Worm (Caenorhabditis elegans): ENCODE data around the gene rack-1.

The rack-1 gene

DNA sequence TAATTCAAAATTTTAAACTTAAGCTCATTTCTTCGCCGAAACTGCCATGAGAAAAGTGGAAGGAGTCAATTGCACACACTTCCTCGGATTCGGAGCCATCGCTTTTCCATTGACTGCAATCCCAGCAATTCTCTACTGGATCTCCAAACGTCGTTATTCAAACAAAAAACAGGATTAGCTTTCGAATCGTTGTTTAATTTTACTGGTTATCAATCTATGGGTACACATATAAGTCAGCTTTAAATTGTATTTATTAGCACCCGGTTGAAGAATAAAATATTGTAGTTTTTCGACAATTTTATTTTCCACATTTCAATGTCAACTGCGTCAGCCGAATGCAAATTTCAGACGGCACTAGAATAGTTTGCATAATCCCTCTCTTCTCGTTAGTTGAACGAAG, 46.5 kb upstream of the rack-1 start, which contains the start of gene glt-3:
Gene glt-3 (plus strand): TSS at position 301 of the 400 bp plus-strand sequence.
- TF ChIP-seq sma-3 (GFP tag; optimal IDR thresholded peaks at IDR 0.05) (no peak), ceh-82 (tag; optimal IDR thresholded peaks at IDR 0.05) (no peak), egl-27 (tag; optimal IDR thresholded peaks at IDR 0.05) (no peak), blmp-1 (tag; optimal IDR thresholded peaks at IDR 0.05; ENCODE audit: insufficient read depth) (no peak), mbf-1 (tag; optimal IDR thresholded peaks at IDR 0.05) (no peak), ztf-4 (tag; optimal IDR thresholded peaks at IDR 0.05) (no peak), skn-1 (tag; optimal IDR thresholded peaks at IDR 0.05) (no peak), elt-3 (tag; optimal IDR thresholded peaks at IDR 0.05) (no peak), ZK546.5 (tag; optimal IDR thresholded peaks at IDR 0.05) (no peak), crh-2 (tag; optimal IDR thresholded peaks at IDR 0.05) (no peak), alr-1 (tag; optimal IDR thresholded peaks at IDR 0.05) (no peak), sma-9 (GFP tag; optimal IDR thresholded peaks at IDR 0.05) (no peak), sma-9 (tag; optimal IDR thresholded peaks at IDR 0.05) (no peak), lsy-2 (tag; optimal IDR thresholded peaks at IDR 0.05) (no peak), peb-1 (tag; optimal IDR thresholded peaks at IDR 0.05) (no peak), mdl-1 (tag; optimal IDR thresholded peaks at IDR 0.05) (no peak)

DNA sequence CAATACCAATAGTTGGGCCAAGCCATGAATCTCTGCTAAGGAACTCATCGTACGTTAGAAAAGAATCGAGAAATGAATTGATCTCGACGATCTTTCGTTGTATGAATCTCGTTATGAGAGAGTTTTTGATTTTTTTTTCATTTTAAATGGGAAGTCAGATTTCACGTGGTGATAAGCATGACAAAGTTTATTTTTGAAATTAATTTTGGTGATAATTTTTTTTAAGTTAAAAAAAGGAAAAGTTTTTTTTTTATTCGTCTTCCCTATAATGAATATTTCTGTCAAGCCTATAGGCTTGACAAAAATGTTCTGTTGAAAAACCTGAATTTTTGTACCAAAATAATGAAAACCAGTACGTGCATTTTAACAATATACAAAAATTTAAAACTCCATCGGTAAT, 40.7 kb upstream of the rack-1 start, which contains the start of gene K08F4.5:
Gene K08F4.5 (minus strand): TSS at position 101 of the 400 bp plus-strand sequence.
- TF ChIP-seq snpc-4 (tag; optimal IDR thresholded peaks at IDR 0.05) (no peak), gmeb-1 (tag; optimal IDR thresholded peaks at IDR 0.05) (no peak)

DNA sequence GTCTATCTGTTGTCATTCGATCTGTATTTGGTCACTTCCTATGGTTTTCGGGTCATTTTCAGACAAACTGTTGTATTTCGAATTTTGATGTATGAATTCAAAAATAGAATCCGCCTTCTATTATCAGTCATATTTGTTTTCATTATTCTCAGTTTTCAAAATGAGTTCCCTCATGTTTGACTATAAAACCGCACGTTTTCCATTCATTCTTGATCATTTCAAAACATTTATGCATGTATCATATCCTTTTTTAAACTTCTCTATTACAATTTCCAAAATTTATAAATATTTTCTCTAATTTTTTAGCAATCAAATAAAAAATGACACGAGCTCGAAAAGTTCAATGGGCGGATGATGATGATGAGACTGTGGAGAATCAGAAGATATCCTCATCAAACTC, 38.7 kb upstream of the rack-1 start, which contains the start of gene K08F4.12:
Gene K08F4.12 (plus strand): TSS at position 301 of the 400 bp plus-strand sequence.
- TF ChIP-seq blmp-1 (tag; optimal IDR thresholded peaks at IDR 0.05; ENCODE audit: insufficient read depth): no peak
- TF ChIP-seq aly-2 (tag; optimal IDR thresholded peaks at IDR 0.05): no peak
- TF ChIP-seq C34F6.9 (tag; optimal IDR thresholded peaks at IDR 0.05): no peak
- TF ChIP-seq nhr-6 (tag; optimal IDR thresholded peaks at IDR 0.05): no peak
- TF ChIP-seq snpc-4 (tag; optimal IDR thresholded peaks at IDR 0.05): no peak
- no peak for TF ChIP-seq zag-1 (tag; optimal IDR thresholded peaks at IDR 0.05)

DNA sequence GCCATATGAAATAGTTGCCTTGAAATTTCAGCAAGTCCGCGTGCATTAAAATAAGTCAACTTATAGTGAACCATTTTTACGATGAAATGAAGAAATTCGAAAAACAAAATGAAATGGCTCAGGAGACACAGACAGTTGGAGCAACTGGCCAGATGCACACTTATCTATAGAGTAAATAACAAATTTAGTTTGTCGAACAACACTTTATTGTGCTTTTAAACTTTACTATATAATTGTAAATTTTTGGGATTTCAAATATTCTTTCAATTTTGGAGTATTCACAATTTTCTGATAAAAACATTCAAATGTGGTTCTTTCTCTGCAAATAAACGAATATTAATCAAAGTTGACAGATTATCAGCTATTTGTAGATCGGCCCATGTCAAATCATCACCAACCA, 36.3 kb upstream of the rack-1 start, which contains the start of gene gst-3:
Gene gst-3 (minus strand): TSS at position 101 of the 400 bp plus-strand sequence.
- no peak for TF ChIP-seq nhr-23 (tag; optimal IDR thresholded peaks at IDR 0.05)

DNA sequence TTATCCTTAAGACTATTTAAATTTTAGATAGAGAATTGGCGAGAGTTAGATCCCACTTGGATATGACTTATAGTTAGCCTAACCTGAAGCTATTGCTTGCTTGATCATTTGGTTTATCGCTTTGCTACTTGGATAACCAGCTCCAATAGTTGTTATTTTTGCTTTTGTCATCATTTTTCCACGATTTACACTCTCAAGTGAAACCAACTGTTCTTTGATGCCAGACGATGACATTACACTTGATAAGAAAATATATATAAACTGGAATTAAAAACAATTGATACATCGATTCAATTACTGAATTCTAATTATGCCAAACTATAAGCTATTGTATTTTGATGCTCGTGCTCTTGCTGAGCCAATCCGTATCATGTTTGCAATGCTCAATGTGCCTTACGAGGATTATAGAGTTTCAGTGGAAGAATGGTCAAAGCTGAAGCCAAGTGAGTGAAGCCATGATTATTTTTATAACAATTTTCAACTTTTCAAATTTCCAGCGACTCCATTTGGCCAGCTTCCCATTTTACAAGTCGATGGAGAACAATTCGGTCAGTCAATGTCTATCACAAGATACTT, 34.5 kb upstream of the rack-1 start, which contains the start of the genes gst-2, gst-4 and dhs-12:
Gene gst-2 (minus strand): TSS at position 132 of the 576 bp plus-strand sequence.
Gene gst-4 (plus strand): TSS at position 296 of the 576 bp plus-strand sequence.
Gene dhs-12 (plus strand): TSS at position 526 of the 576 bp plus-strand sequence.
- TF ChIP-seq ceh-16 (tag; optimal IDR thresholded peaks at IDR 0.05) (no peak), skn-1 (tag; optimal IDR thresholded peaks at IDR 0.05) (peak; percentile 93), ztf-4 (tag; optimal IDR thresholded peaks at IDR 0.05) (no peak)

DNA sequence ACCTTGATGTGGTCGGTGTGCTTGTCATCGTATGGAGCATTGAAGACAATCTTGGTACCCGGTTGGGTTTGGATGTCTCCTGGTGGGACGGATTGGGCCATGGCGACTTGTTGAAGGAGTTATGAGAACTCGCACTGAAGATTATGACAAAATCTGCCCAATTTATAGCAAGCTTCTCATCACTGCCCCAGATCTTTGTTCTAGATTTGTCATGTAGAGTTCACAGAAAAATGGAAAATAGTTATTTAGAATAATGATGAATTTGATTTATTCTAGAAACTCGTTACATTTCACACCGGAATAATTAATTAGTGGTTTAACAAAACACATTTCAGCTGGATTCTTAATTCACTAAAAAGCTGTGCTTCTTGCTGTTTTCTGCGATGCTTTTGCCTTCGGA, 32.8 kb upstream of the rack-1 start, which contains the start of gene msp-38:
Gene msp-38 (minus strand): TSS at position 101 of the 400 bp plus-strand sequence.
- TF ChIP-seq peb-1 (tag; optimal IDR thresholded peaks at IDR 0.05) (no peak), unc-62 (GFP tag; optimal IDR thresholded peaks at IDR 0.05) (no peak), ztf-4 (tag; optimal IDR thresholded peaks at IDR 0.05) (no peak), nhr-77 (tag; optimal IDR thresholded peaks at IDR 0.05) (no peak), gmeb-1 (tag; optimal IDR thresholded peaks at IDR 0.05) (no peak)

DNA sequence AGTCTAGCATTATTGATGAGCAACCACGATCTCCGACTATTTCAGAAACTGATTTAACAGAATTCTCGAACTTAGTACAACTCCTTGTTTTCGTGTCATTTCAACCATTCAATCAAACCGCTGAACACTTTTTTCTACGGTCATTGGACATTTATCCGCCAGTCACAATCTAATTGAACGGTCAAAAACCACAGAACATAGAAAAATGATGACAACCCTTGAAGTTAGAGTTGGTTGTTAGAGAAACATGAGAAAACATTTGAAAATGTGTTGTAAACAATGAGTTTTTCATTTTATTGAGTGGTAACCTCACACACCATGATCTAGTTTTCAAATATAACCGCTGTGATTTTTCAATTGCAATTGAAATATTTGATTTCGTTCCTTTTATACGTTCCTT, 32.0 kb upstream of the rack-1 start:
- TF ChIP-seq skn-1 (tag; optimal IDR thresholded peaks at IDR 0.05) (peak; percentile 78), fos-1 (tag; optimal IDR thresholded peaks at IDR 0.05) (no peak), Y55F3AM.14 (GFP tag; optimal IDR thresholded peaks at IDR 0.05) (no peak)

DNA sequence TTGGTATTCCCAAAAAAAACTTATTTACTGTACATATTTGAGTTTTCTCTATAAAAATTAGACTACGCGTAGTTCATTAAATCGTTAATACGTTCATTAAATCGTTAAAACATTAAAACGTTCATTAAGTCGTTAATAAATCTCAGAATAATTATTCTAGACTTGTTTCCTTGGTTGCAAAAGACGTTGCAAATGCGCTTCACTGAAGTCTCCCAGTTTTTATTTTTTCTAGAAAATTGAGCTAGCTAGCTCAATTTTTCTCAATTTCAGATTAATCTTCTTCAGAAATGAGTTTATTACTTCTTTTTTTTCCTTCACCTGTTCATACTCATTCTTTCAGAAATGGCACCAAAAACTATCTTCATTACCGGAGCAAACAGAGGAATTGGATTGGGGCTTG, 31.6 kb upstream of the rack-1 start:
- TF ChIP-seq nhr-6 (tag; optimal IDR thresholded peaks at IDR 0.05) (no peak), skn-1 (tag; optimal IDR thresholded peaks at IDR 0.05) (no peak), unc-39 (tag; optimal IDR thresholded peaks at IDR 0.05) (no peak), sma-9 (GFP tag; optimal IDR thresholded peaks at IDR 0.05) (no peak), sma-9 (tag; optimal IDR thresholded peaks at IDR 0.05) (no peak)

Measured in whole organism, L2 larva.